Worm (Caenorhabditis elegans) whole organism, young adult: ENCODE data around the gene oac-58.

Source experiments
- F23B12.7 ChIP-seq: sonication (generic microtip); optimal IDR thresholded peaks from 2 replicates; lab custom pipeline; 2017; ENCODE audit warnings: missing genetic modification characterization, mild to moderate bottlenecking, missing compliant biosample characterization, antibody characterized with exemption, moderate library complexity; ENCODE audit not compliant: insufficient read depth
- F33H1.4 ChIP-seq: fragments of 200-800 bp; sonication (Bioruptor generic); IDR thresholded peaks from 2 replicates; pipeline ENCODE4 v1.3.6; 2022; ENCODE audit warnings: missing genetic modification reagents, missing genetic modification characterization, missing compliant biosample characterization
- T26A5.8 ChIP-seq: sonication (generic microtip); optimal IDR thresholded peaks from 2 replicates; lab custom pipeline; 2016; ENCODE audit warnings: missing genetic modification characterization, missing compliant biosample characterization
- Y67H2A.10 ChIP-seq: fragments of 200-800 bp; sonication (Bioruptor generic); conservative IDR thresholded peaks from 2 replicates; pipeline ENCODE4 v1.3.6; 2022; ENCODE audit warnings: missing genetic modification reagents, missing genetic modification characterization, missing compliant biosample characterization
- efl-1 ChIP-seq: fragments of 150-350 bp; optimal IDR thresholded peaks from 2 replicates; lab custom pipeline; 2014; ENCODE audit warnings: missing biosample characterization, missing genetic modification reagents, missing genetic modification characterization
- lin-26 ChIP-seq: fragments of 200-800 bp; sonication (Bioruptor generic); IDR thresholded peaks from 2 replicates; pipeline ENCODE4 v1.3.6; 2022; ENCODE audit warnings: missing genetic modification reagents, missing genetic modification characterization, missing compliant biosample characterization
- pha-4 ChIP-seq: fragments of 150-350 bp; sonication (generic microtip); optimal IDR thresholded peaks from 2 replicates; lab custom pipeline; 2014; ENCODE audit warnings: missing biosample characterization, missing genetic modification reagents, missing genetic modification characterization
- sdz-38 ChIP-seq: sonication (generic microtip); optimal IDR thresholded peaks from 2 replicates; lab custom pipeline; 2016; ENCODE audit warnings: missing genotype, missing genetic modification characterization, missing compliant biosample characterization

ce11 chrIV:12287628-12288027 is 23.9 kb downstream of the oac-58 start, which contains the start of gene erl-1:
- no peak for TF ChIP-seq Y67H2A.10 (GFP tag; lab: Robert Waterston, UW)
- TF ChIP-seq pha-4 (tag; lab: Kevin White, UChicago): no peak
- no peak for TF ChIP-seq F23B12.7 (tag; lab: Kevin White, UChicago)
- no peak for TF ChIP-seq T26A5.8 (tag; lab: Kevin White, UChicago)
- TF ChIP-seq lin-26 (GFP tag; lab: Robert Waterston, UW): no peak
- no peak for TF ChIP-seq F33H1.4
- no peak for TF ChIP-seq efl-1 (GFP tag; lab: Kevin White, UChicago)
- no peak for TF ChIP-seq sdz-38 (tag; lab: Kevin White, UChicago)
